Worm (Caenorhabditis elegans) whole organism, L3 larva: ENCODE measurements around the gene mrp-1.

Experiments used
- ceh-9 ChIP-seq: sonication (generic microtip); optimal IDR thresholded peaks from 2 replicates; lab custom pipeline; 2018; ENCODE audit warnings: missing biosample characterization, missing genetic modification characterization
- nhr-23 ChIP-seq: fragments of 150-350 bp; optimal IDR thresholded peaks from 2 replicates; lab custom pipeline; 2014; ENCODE audit warnings: missing biosample characterization, missing genetic modification reagents, missing genetic modification characterization
- tbx-2 ChIP-seq: sonication (generic microtip); optimal IDR thresholded peaks from 2 replicates; lab custom pipeline; 2016; ENCODE audit warnings: mild to moderate bottlenecking, missing genetic modification characterization, missing compliant biosample characterization
- ztf-4 ChIP-seq: fragments of 150-350 bp; optimal IDR thresholded peaks from 2 replicates; lab custom pipeline; 2014; ENCODE audit warnings: missing biosample characterization, missing genetic modification characterization

ce11 chrX:557857-558256, 29.8 kb downstream of the mrp-1 start, which contains the start of gene nas-38:
- TF ChIP-seq ceh-9 (tag; lab: Kevin White, UChicago) = no peak
- TF ChIP-seq ztf-4 (tag; lab: Kevin White, UChicago) = no peak
- TF ChIP-seq tbx-2 (tag; lab: Kevin White, UChicago) = no peak
- TF ChIP-seq nhr-23 = no peak
